Fruit fly (Drosophila melanogaster) whole organism, embryonic: ENCODE measurements around the gene CkIIalpha-i3.
A peak's percentile ranks its signal among the peaks of the same experiment; 100 is the strongest.

Source experiments
- BEAF-32 ChIP-seq: fragments of 200-800 bp; sonication (Bioruptor generic); optimal IDR thresholded peaks from 3 replicates; lab custom pipeline; 2017; ENCODE audit warnings: missing biosample characterization, missing genetic modification characterization, mild to moderate bottlenecking, moderate library complexity, missing genetic modification reagents
- Blimp-1 ChIP-seq: fragments of 200-800 bp; sonication (Bioruptor generic); optimal IDR thresholded peaks from 3 replicates; lab custom pipeline; 2018; ENCODE audit warnings: missing biosample characterization, missing genetic modification characterization, mild to moderate bottlenecking, moderate library complexity, missing genetic modification reagents
- CG11560 ChIP-seq: fragments of 200-800 bp; sonication (Bioruptor generic); IDR thresholded peaks from 3 replicates; pipeline ENCODE4 v1.3.6; 2022; ENCODE audit warnings: missing biosample characterization, missing genetic modification characterization
- CG12071 ChIP-seq: fragments of 200-800 bp; sonication (Bioruptor generic); optimal IDR thresholded peaks from 3 replicates; lab custom pipeline; 2018; ENCODE audit warnings: missing biosample characterization, mild to moderate bottlenecking, missing genetic modification characterization
- CG12744 ChIP-seq: fragments of 200-800 bp; sonication (Bioruptor generic); optimal IDR thresholded peaks from 2 replicates; lab custom pipeline; 2016; ENCODE audit warnings: missing biosample characterization, missing genetic modification characterization
- CG12942 ChIP-seq: fragments of 200-800 bp; sonication (Bioruptor generic); optimal IDR thresholded peaks from 3 replicates; lab custom pipeline; 2016; ENCODE audit warnings: missing biosample characterization, missing genetic modification characterization
- CG13287 ChIP-seq: fragments of 200-800 bp; sonication (Bioruptor generic); IDR thresholded peaks from 2 replicates; pipeline ENCODE4 v1.3.6; 2022; ENCODE audit warnings: missing biosample characterization, missing genetic modification characterization; ENCODE audit not compliant: partially characterized antibody
- CG15479 ChIP-seq: fragments of 200-800 bp; sonication (Bioruptor generic); optimal IDR thresholded peaks from 3 replicates; lab custom pipeline; 2019; ENCODE audit warnings: missing biosample characterization, mild to moderate bottlenecking, missing genetic modification characterization, moderate library complexity
- CG16815 ChIP-seq: fragments of 200-800 bp; sonication (Bioruptor generic); optimal IDR thresholded peaks from 3 replicates; lab custom pipeline; 2017; ENCODE audit warnings: missing biosample characterization, mild to moderate bottlenecking, missing genetic modification characterization
- CG17328 ChIP-seq: fragments of 200-800 bp; sonication (Bioruptor generic); IDR thresholded peaks from 2 replicates; pipeline ENCODE4 v1.3.6; 2022; ENCODE audit warnings: missing biosample characterization, missing genetic modification characterization
- CG17385 ChIP-seq: fragments of 200-800 bp; sonication (Bioruptor generic); optimal IDR thresholded peaks from 3 replicates; lab custom pipeline; 2018; ENCODE audit warnings: missing biosample characterization, mild to moderate bottlenecking, missing genetic modification characterization
- CG2889 ChIP-seq: fragments of 200-800 bp; sonication (Bioruptor generic); IDR thresholded peaks from 3 replicates; pipeline ENCODE4 v1.3.6; 2022; ENCODE audit warnings: missing biosample characterization, missing genetic modification characterization
- CG32772 ChIP-seq: fragments of 200-800 bp; sonication (Bioruptor generic); IDR thresholded peaks from 2 replicates; pipeline ENCODE4 v1.3.6; 2022; ENCODE audit warnings: missing biosample characterization, missing genetic modification characterization
- CG4360 ChIP-seq: fragments of 200-800 bp; sonication (Bioruptor generic); IDR thresholded peaks from 2 replicates; pipeline ENCODE4 v1.3.6; 2022; ENCODE audit warnings: missing biosample characterization, missing genetic modification characterization
- CG4730 ChIP-seq: fragments of 200-800 bp; sonication (Bioruptor generic); IDR thresholded peaks from 2 replicates; pipeline ENCODE4 v1.3.6; 2022; ENCODE audit warnings: missing biosample characterization, missing genetic modification characterization
- CG6813 ChIP-seq: fragments of 200-800 bp; sonication (Bioruptor generic); optimal IDR thresholded peaks from 2 replicates; lab custom pipeline; 2017; ENCODE audit warnings: missing biosample characterization, missing genetic modification characterization, mild to moderate bottlenecking, moderate library complexity, missing genetic modification reagents
- CG7786 ChIP-seq: fragments of 200-800 bp; sonication (Bioruptor generic); optimal IDR thresholded peaks from 2 replicates; lab custom pipeline; 2016; ENCODE audit warnings: missing biosample characterization, missing genetic modification characterization
- CG8089 ChIP-seq: fragments of 200-800 bp; sonication (Bioruptor generic); optimal IDR thresholded peaks from 3 replicates; lab custom pipeline; 2016; ENCODE audit warnings: missing biosample characterization, missing genetic modification characterization
- CG8478 ChIP-seq: fragments of >200 bp; optimal IDR thresholded peaks from 2 replicates; lab custom pipeline; 2018
- CG9817 ChIP-seq: fragments of 200-800 bp; sonication (Bioruptor generic); optimal IDR thresholded peaks from 2 replicates; lab custom pipeline; 2018; ENCODE audit warnings: missing biosample characterization, mild to moderate bottlenecking, missing genetic modification characterization, moderate library complexity
- Deaf1 ChIP-seq: fragments of 200-800 bp; optimal IDR thresholded peaks from 3 replicates; lab custom pipeline; 2019; ENCODE audit warnings: missing biosample characterization, mild to moderate bottlenecking, missing genetic modification characterization, moderate library complexity
- Elba2 ChIP-seq: fragments of 200-800 bp; sonication (Bioruptor generic); optimal IDR thresholded peaks from 3 replicates; lab custom pipeline; 2016; ENCODE audit warnings: missing biosample characterization, missing genetic modification characterization
- HHEX ChIP-seq: fragments of 200-800 bp; sonication (Bioruptor generic); optimal IDR thresholded peaks from 3 replicates; lab custom pipeline; 2017; ENCODE audit warnings: missing biosample characterization, mild to moderate bottlenecking, missing genetic modification characterization, missing genetic modification reagents
- HLH54F ChIP-seq: fragments of 200-800 bp; sonication (Bioruptor generic); optimal IDR thresholded peaks from 3 replicates; lab custom pipeline; 2016; ENCODE audit warnings: missing biosample characterization, missing genetic modification characterization
- Hey ChIP-seq: fragments of 200-800 bp; sonication (Bioruptor generic); optimal IDR thresholded peaks from 3 replicates; lab custom pipeline; 2018; ENCODE audit warnings: missing biosample characterization, mild to moderate bottlenecking, missing genetic modification characterization
- Hmr ChIP-seq: fragments of 200-800 bp; sonication (Bioruptor generic); optimal IDR thresholded peaks from 3 replicates; lab custom pipeline; 2017; ENCODE audit warnings: mild to moderate bottlenecking, missing biosample characterization, missing genetic modification reagents, missing genetic modification characterization
- Hr3 ChIP-seq: fragments of 200-800 bp; sonication (Bioruptor generic); optimal IDR thresholded peaks from 3 replicates; lab custom pipeline; 2016; ENCODE audit warnings: missing biosample characterization, missing genetic modification characterization
- Nf-YC ChIP-seq: fragments of 200-800 bp; optimal IDR thresholded peaks from 3 replicates; lab custom pipeline; 2019; ENCODE audit warnings: missing biosample characterization, mild to moderate bottlenecking, missing genetic modification characterization, moderate library complexity
- Oaz ChIP-seq: fragments of 200-800 bp; sonication (Bioruptor generic); IDR thresholded peaks from 2 replicates; pipeline ENCODE4 v1.3.6; 2022; ENCODE audit warnings: missing biosample characterization, missing genetic modification characterization
- Poxn ChIP-seq: fragments of 200-800 bp; sonication (Bioruptor generic); IDR thresholded peaks from 2 replicates; pipeline ENCODE4 v1.3.6; 2022; ENCODE audit warnings: missing biosample characterization, missing genetic modification characterization
- Six4 ChIP-seq: fragments of 200-800 bp; sonication (Bioruptor generic); optimal IDR thresholded peaks from 2 replicates; lab custom pipeline; 2016; ENCODE audit warnings: missing biosample characterization, missing genetic modification characterization
- aop ChIP-seq: fragments of 200-800 bp; sonication (Bioruptor generic); IDR thresholded peaks from 2 replicates; pipeline ENCODE4 v1.3.6; 2022; ENCODE audit warnings: missing biosample characterization, missing genetic modification characterization
- chif ChIP-seq, 2 experiments: fragments of 200-800 bp; sonication (Bioruptor generic); optimal IDR thresholded peaks; 3 replicates each; lab custom pipeline; 2016; ENCODE audit warnings: missing biosample characterization in 2 of 2, missing genetic modification characterization in 2 of 2
- chinmo ChIP-seq: fragments of 200-800 bp; sonication (Bioruptor generic); IDR thresholded peaks from 4 replicates; pipeline ENCODE4 v1.3.6; 2022; ENCODE audit warnings: missing biosample characterization, missing genetic modification characterization; ENCODE audit not compliant: partially characterized antibody
- cwo ChIP-seq: fragments of 200-800 bp; sonication (Bioruptor generic); optimal IDR thresholded peaks from 3 replicates; lab custom pipeline; 2017; ENCODE audit warnings: missing biosample characterization, missing genetic modification characterization, mild to moderate bottlenecking, moderate library complexity, missing genetic modification reagents
- dimm ChIP-seq: fragments of 200-800 bp; sonication (Bioruptor generic); IDR thresholded peaks from 2 replicates; pipeline ENCODE4 v1.3.6; 2022; ENCODE audit warnings: missing biosample characterization, missing genetic modification characterization
- ewg ChIP-seq: fragments of 200-800 bp; sonication (Bioruptor generic); optimal IDR thresholded peaks from 3 replicates; lab custom pipeline; 2017; ENCODE audit warnings: mild to moderate bottlenecking, missing biosample characterization, missing genetic modification reagents, missing genetic modification characterization
- kay ChIP-seq: fragments of 200-800 bp; sonication (Bioruptor generic); optimal IDR thresholded peaks from 2 replicates; lab custom pipeline; 2016; ENCODE audit warnings: missing biosample characterization, missing genetic modification characterization
- lmd ChIP-seq: fragments of 200-800 bp; sonication (Bioruptor generic); IDR thresholded peaks from 2 replicates; pipeline ENCODE4 v1.3.6; 2022; ENCODE audit warnings: missing biosample characterization, missing genetic modification characterization
- nom ChIP-seq: fragments of 200-800 bp; sonication (Bioruptor generic); optimal IDR thresholded peaks from 2 replicates; lab custom pipeline; 2017; ENCODE audit warnings: missing biosample characterization, missing genetic modification characterization, mild to moderate bottlenecking, moderate library complexity, missing genetic modification reagents
- org-1 ChIP-seq: fragments of 200-800 bp; sonication (Bioruptor generic); optimal IDR thresholded peaks from 2 replicates; lab custom pipeline; 2017; ENCODE audit warnings: missing biosample characterization, missing genetic modification characterization
- pnt ChIP-seq: fragments of 200-800 bp; sonication (Bioruptor generic); optimal IDR thresholded peaks from 3 replicates; lab custom pipeline; 2016; ENCODE audit warnings: missing biosample characterization, missing genetic modification characterization
- pum ChIP-seq: fragments of 200-800 bp; sonication (Bioruptor generic); optimal IDR thresholded peaks from 2 replicates; lab custom pipeline; 2016; ENCODE audit warnings: missing biosample characterization, missing genetic modification characterization
- scrt ChIP-seq: fragments of 200-800 bp; sonication (Bioruptor generic); optimal IDR thresholded peaks from 2 replicates; lab custom pipeline; 2018; ENCODE audit warnings: missing biosample characterization, mild to moderate bottlenecking, missing genetic modification characterization, moderate library complexity
- slbo ChIP-seq: fragments of 200-800 bp; sonication (Bioruptor generic); IDR thresholded peaks from 2 replicates; pipeline ENCODE4 v1.3.6; 2022; ENCODE audit warnings: missing biosample characterization, missing genetic modification characterization
- sna ChIP-seq: fragments of 200-800 bp; sonication (Bioruptor generic); IDR thresholded peaks from 2 replicates; pipeline ENCODE4 v1.3.6; 2022; ENCODE audit warnings: missing biosample characterization, missing genetic modification characterization; ENCODE audit not compliant: partially characterized antibody
- wdn ChIP-seq: fragments of 200-800 bp; sonication (Bioruptor generic); IDR thresholded peaks from 2 replicates; pipeline ENCODE4 v1.3.6; 2022; ENCODE audit warnings: missing biosample characterization, missing genetic modification characterization
- yki ChIP-seq: fragments of >200 bp; optimal IDR thresholded peaks from 3 replicates; lab custom pipeline; 2018
- zen2 ChIP-seq: fragments of 200-800 bp; sonication (Bioruptor generic); IDR thresholded peaks from 3 replicates; pipeline ENCODE4 v1.3.6; 2022; ENCODE audit warnings: missing biosample characterization, missing genetic modification characterization; ENCODE audit not compliant: partially characterized antibody
- zfh2 ChIP-seq: fragments of 200-800 bp; sonication (Bioruptor generic); optimal IDR thresholded peaks from 2 replicates; lab custom pipeline; 2016; ENCODE audit warnings: missing biosample characterization, missing genetic modification characterization

Gene CkIIalpha-i3

dm6 chr3L:681793-682369, 28.5 kb downstream of the CkIIalpha-i3 start (continued):
- TF ChIP-seq Nf-YC (tag; lab: Kevin White, UChicago) (peak; percentile 39), CG17385 (GFP tag; lab: Kevin White, UChicago) (peak; percentile 35), BEAF-32 (peak; percentile 40), Poxn (no peak), yki (lab: Kevin White, UChicago) (no peak), wdn (GFP tag; lab: Robert Waterston, UW) (no peak), pnt (GFP tag; lab: Kevin White, UChicago) (no peak), CG32772 (GFP tag; lab: Robert Waterston, UW) (no peak), CG13287 (GFP tag; lab: Robert Waterston, UW) (peak; percentile 48; the same call in 1 of the 2 replicates), Elba2 (GFP tag; lab: Kevin White, UChicago) (peak; percentile 68), zen2 (no peak), sna (GFP tag; lab: Robert Waterston, UW) (peak; percentile 17; the same call in 1 of the 2 replicates), CG4360 (GFP tag; lab: Robert Waterston, UW) (0 out of 2 replicates have a peak, but pooled peaks have one; percentile 28), Oaz (GFP tag; lab: Robert Waterston, UW) (no peak), dimm (GFP tag; lab: Robert Waterston, UW) (no peak), CG7786 (GFP tag; lab: Kevin White, UChicago) (peak; percentile 17), CG8089 (no peak), HLH54F (peak; percentile 26), cwo (GFP tag; lab: Kevin White, UChicago) (no peak), CG8478 (lab: Kevin White, UChicago) (no peak), pum (no peak), CG17328 (GFP tag; lab: Robert Waterston, UW) (peak; percentile 27), HHEX (GFP tag; lab: Kevin White, UChicago) (peak; percentile 4), CG2889 (GFP tag; lab: Robert Waterston, UW) (no peak), CG16815 (GFP tag; lab: Kevin White, UChicago) (no peak), CG4730 (GFP tag; lab: Robert Waterston, UW) (no peak), lmd (GFP tag; lab: Robert Waterston, UW) (0 out of 2 replicates have a peak, but pooled peaks have one; percentile 5), CG9817 (tag; lab: Kevin White, UChicago) (no peak), Hr3 (GFP tag; lab: Kevin White, UChicago) (no peak), Hmr (GFP tag; lab: Kevin White, UChicago) (peak; percentile 47), Six4 (GFP tag; lab: Kevin White, UChicago) (no peak), CG6813 (peak; percentile 45), nom (GFP tag; lab: Kevin White, UChicago) (peak; percentile 20), CG15479 (peak; percentile 70), Hey (tag; lab: Kevin White, UChicago) (peak; percentile 35), scrt (GFP tag; lab: Kevin White, UChicago) (peak; percentile 40), CG12942 (peak; percentile 12), chif (GFP tag; optimal IDR thresholded peaks at IDR 0.05; lab: Kevin White, UChicago) (peak in 1 of 2 experiments; percentile 41), kay (GFP tag; lab: Kevin White, UChicago) (no peak), slbo (peak; percentile 47; the same call in 1 of the 2 replicates), org-1 (GFP tag; lab: Kevin White, UChicago) (peak; percentile 32), ewg (peak; percentile 71), CG11560 (tag; lab: Robert Waterston, UW) (no peak), chinmo (GFP tag; lab: Robert Waterston, UW) (peak; percentile 46; the same call in 1 of the 4 replicates), CG12744 (GFP tag; lab: Kevin White, UChicago) (no peak), CG12071 (peak; percentile 44), aop (GFP tag; lab: Robert Waterston, UW) (no peak), zfh2 (GFP tag; lab: Kevin White, UChicago) (peak; percentile 40), Blimp-1 (no peak), Deaf1 (tag; lab: Kevin White, UChicago) (peak; percentile 34)
